Worm (Caenorhabditis elegans) whole organism, L1 larva: ENCODE measurements around the gene R04B5.7.

Experiments used
- C16A3.4 ChIP-seq: fragments of 150-350 bp; optimal IDR thresholded peaks from 2 replicates; lab custom pipeline; 2014; ENCODE audit warnings: missing biosample characterization, missing genetic modification characterization
- C34B4.2 ChIP-seq: sonication (generic microtip); optimal IDR thresholded peaks from 2 replicates; lab custom pipeline; 2017; ENCODE audit warnings: mild to moderate bottlenecking, missing genetic modification characterization, missing compliant biosample characterization
- F16B12.6 ChIP-seq: fragments of 150-350 bp; optimal IDR thresholded peaks from 2 replicates; lab custom pipeline; 2014; ENCODE audit warnings: missing biosample characterization, missing genetic modification characterization
- alr-1 ChIP-seq: fragments of 200-800 bp; sonication (Bioruptor generic); optimal IDR thresholded peaks from 2 replicates; lab custom pipeline; 2018; ENCODE audit warnings: borderline replicate concordance, mild to moderate bottlenecking, missing genetic modification characterization, missing compliant biosample characterization
- blmp-1 ChIP-seq: fragments of 150-350 bp; optimal IDR thresholded peaks from 2 replicates; lab custom pipeline; 2014; ENCODE audit warnings: missing biosample characterization, missing genetic modification characterization
- ceh-63 ChIP-seq: fragments of 200-800 bp; sonication (Bioruptor generic); optimal IDR thresholded peaks from 2 replicates; lab custom pipeline; 2018; ENCODE audit warnings: mild to moderate bottlenecking, missing genetic modification characterization, missing compliant biosample characterization
- ceh-8 ChIP-seq: fragments of 200-800 bp; sonication (Bioruptor generic); optimal IDR thresholded peaks from 2 replicates; lab custom pipeline; 2018; ENCODE audit warnings: mild to moderate bottlenecking, missing genetic modification characterization, moderate library complexity, missing compliant biosample characterization
- ceh-82 ChIP-seq, 3 experiments: fragments of 150-350 bp in 1 of 3; sonication (generic microtip) in 2 of 3; optimal IDR thresholded peaks; 2 replicates each; lab custom pipeline; 2014 to 2017; ENCODE audit warnings: missing biosample characterization in 3 of 3, missing genetic modification characterization in 3 of 3
- dsc-1 ChIP-seq: sonication (generic microtip); optimal IDR thresholded peaks from 2 replicates; lab custom pipeline; 2016; ENCODE audit warnings: mild to moderate bottlenecking, missing genetic modification characterization, missing compliant biosample characterization
- efl-1 ChIP-seq, 4 experiments: fragments of 150-350 bp; optimal IDR thresholded peaks in 3 of 4; peaks in 1 of 4; 1 replicate in 1 of 4; 2 replicates in 3 of 4; lab custom pipeline; 2014; ENCODE audit warnings: missing biosample characterization in 2 of 4, missing genetic modification characterization in 2 of 4, missing genetic modification reagents in 2 of 4
- egl-13 ChIP-seq: sonication (generic microtip); optimal IDR thresholded peaks from 2 replicates; lab custom pipeline; 2016; ENCODE audit warnings: missing genotype, missing genetic modification reagents, missing genetic modification characterization, missing compliant biosample characterization
- egl-27 ChIP-seq, 2 experiments: fragments of 150-350 bp in 1 of 2; sonication (generic microtip); optimal IDR thresholded peaks; 3 replicates each; lab custom pipeline; 2017 to 2018; ENCODE audit warnings: missing biosample characterization in 2 of 2, missing genetic modification characterization in 2 of 2, missing genetic modification reagents in 2 of 2
- elt-2 ChIP-seq: sonication (generic microtip); optimal IDR thresholded peaks from 2 replicates; lab custom pipeline; 2016; ENCODE audit warnings: missing genetic modification characterization, mild to moderate bottlenecking, inconsistent platforms, missing compliant biosample characterization, missing genetic modification reagents
- elt-3 ChIP-seq, 6 experiments: fragments of 150-350 bp in 1 of 6; sonication (generic microtip); optimal IDR thresholded peaks; 2 replicates each; lab custom pipeline; 2017 to 2018; ENCODE audit warnings: missing biosample characterization in 6 of 6, missing genetic modification characterization in 6 of 6, inconsistent platforms in 1 of 6
- fkh-10 ChIP-seq: sonication (generic microtip); optimal IDR thresholded peaks from 2 replicates; lab custom pipeline; 2017; ENCODE audit warnings: missing biosample characterization, missing genetic modification reagents, missing genetic modification characterization
- fkh-8 ChIP-seq: sonication (generic microtip); optimal IDR thresholded peaks from 2 replicates; lab custom pipeline; 2016; ENCODE audit warnings: mild to moderate bottlenecking, missing genetic modification characterization, missing compliant biosample characterization
- fos-1 ChIP-seq: fragments of 150-350 bp; optimal IDR thresholded peaks from 2 replicates; lab custom pipeline; 2014; ENCODE audit warnings: missing biosample characterization, missing genetic modification characterization
- hlh-17 ChIP-seq: fragments of 200-800 bp; sonication (Bioruptor generic); optimal IDR thresholded peaks from 2 replicates; lab custom pipeline; 2018; ENCODE audit warnings: missing genetic modification characterization, mild to moderate bottlenecking, missing compliant biosample characterization, moderate library complexity, borderline replicate concordance
- irx-1 ChIP-seq: sonication (generic microtip); optimal IDR thresholded peaks from 2 replicates; lab custom pipeline; 2016; ENCODE audit warnings: missing genetic modification characterization, missing compliant biosample characterization
- isw-1 ChIP-seq: fragments of 200-800 bp; sonication (Bioruptor generic); IDR thresholded peaks from 2 replicates; pipeline ENCODE4 v1.3.6; 2022; ENCODE audit warnings: missing genetic modification characterization, missing compliant biosample characterization
- jun-1 ChIP-seq: fragments of 150-350 bp; optimal IDR thresholded peaks from 2 replicates; lab custom pipeline; 2014; ENCODE audit warnings: missing biosample characterization, missing genetic modification reagents, missing genetic modification characterization
- lin-13 ChIP-seq: fragments of 150-350 bp; optimal IDR thresholded peaks from 2 replicates; lab custom pipeline; 2014; ENCODE audit warnings: missing biosample characterization, missing genetic modification reagents, missing genetic modification characterization
- lin-14 ChIP-seq: fragments of 200-800 bp; sonication (Bioruptor generic); optimal IDR thresholded peaks from 2 replicates; lab custom pipeline; 2018; ENCODE audit warnings: mild to moderate bottlenecking, missing genetic modification characterization, moderate library complexity, missing compliant biosample characterization
- lin-15B ChIP-seq: fragments of 150-350 bp; sonication (generic microtip); optimal IDR thresholded peaks from 3 replicates; lab custom pipeline; 2014; ENCODE audit warnings: missing biosample characterization, missing genetic modification characterization
- lin-35 ChIP-seq, 2 experiments: fragments of 150-350 bp; optimal IDR thresholded peaks; 2 replicates each; lab custom pipeline; 2014; ENCODE audit warnings: missing biosample characterization in 2 of 2, missing genetic modification characterization in 2 of 2, missing genetic modification reagents in 2 of 2
- lin-39 ChIP-seq: fragments of 150-350 bp; optimal IDR thresholded peaks from 2 replicates; lab custom pipeline; 2014; ENCODE audit warnings: missing biosample characterization, missing genetic modification reagents, missing genetic modification characterization
- lsy-2 ChIP-seq, 2 experiments: fragments of 150-350 bp; optimal IDR thresholded peaks; 2 replicates each; lab custom pipeline; 2014; ENCODE audit warnings: missing biosample characterization in 2 of 2, missing genetic modification characterization in 2 of 2
- mab-9 ChIP-seq: fragments of 200-800 bp; sonication (Bioruptor generic); IDR thresholded peaks from 2 replicates; pipeline ENCODE4 v1.3.6; 2022; ENCODE audit warnings: missing genetic modification reagents, missing genetic modification characterization, missing compliant biosample characterization
- mdl-1 ChIP-seq, 2 experiments: fragments of 150-350 bp; optimal IDR thresholded peaks; 2 replicates each; lab custom pipeline; 2014 to 2017; ENCODE audit warnings: missing biosample characterization in 2 of 2, missing genetic modification characterization in 2 of 2, inconsistent platforms in 1 of 2
- mep-1 ChIP-seq: fragments of 150-350 bp; optimal IDR thresholded peaks from 2 replicates; lab custom pipeline; 2014; ENCODE audit warnings: missing biosample characterization, missing genetic modification characterization
- nhr-19 ChIP-seq: fragments of 200-800 bp; sonication (Bioruptor generic); conservative IDR thresholded peaks from 2 replicates; pipeline ENCODE4 v1.3.6; 2022; ENCODE audit warnings: missing genetic modification characterization, missing compliant biosample characterization
- nhr-28 ChIP-seq: fragments of 150-350 bp; optimal IDR thresholded peaks from 2 replicates; lab custom pipeline; 2014; ENCODE audit warnings: missing biosample characterization, missing genetic modification characterization
- nhr-47 ChIP-seq: sonication (generic microtip); optimal IDR thresholded peaks from 2 replicates; lab custom pipeline; 2016; ENCODE audit warnings: mild to moderate bottlenecking, missing genetic modification characterization, moderate library complexity, missing compliant biosample characterization
- nhr-71 ChIP-seq: sonication (generic microtip); optimal IDR thresholded peaks from 2 replicates; lab custom pipeline; 2016; ENCODE audit warnings: mild to moderate bottlenecking, missing genetic modification characterization, moderate library complexity, missing compliant biosample characterization
- nhr-77 ChIP-seq: fragments of 150-350 bp; optimal IDR thresholded peaks from 2 replicates; lab custom pipeline; 2014; ENCODE audit warnings: missing biosample characterization, missing genetic modification characterization
- nhr-84 ChIP-seq: sonication (generic microtip); optimal IDR thresholded peaks from 2 replicates; lab custom pipeline; 2017; ENCODE audit warnings: missing biosample characterization, missing genetic modification characterization
- nhr-85 ChIP-seq: sonication (generic microtip); peaks from one replicate; lab custom pipeline; 2016; ENCODE audit warnings: missing genetic modification characterization, inconsistent platforms, missing compliant biosample characterization
- nhr-90 ChIP-seq: sonication (generic microtip); optimal IDR thresholded peaks from 2 replicates; lab custom pipeline; 2016; ENCODE audit warnings: mild to moderate bottlenecking, missing genetic modification characterization, missing compliant biosample characterization; ENCODE audit not compliant: poor library complexity
- pax-3 ChIP-seq: fragments of 200-800 bp; sonication (Bioruptor generic); optimal IDR thresholded peaks from 2 replicates; lab custom pipeline; 2018; ENCODE audit warnings: mild to moderate bottlenecking, missing genetic modification characterization, moderate library complexity, missing compliant biosample characterization
- rnt-1 ChIP-seq: sonication (generic microtip); optimal IDR thresholded peaks from 2 replicates; lab custom pipeline; 2016; ENCODE audit warnings: mild to moderate bottlenecking, missing genetic modification characterization, moderate library complexity, missing compliant biosample characterization
- snu-23 ChIP-seq: sonication (generic microtip); optimal IDR thresholded peaks from 2 replicates; lab custom pipeline; 2016; ENCODE audit warnings: missing genetic modification characterization, missing compliant biosample characterization
- sptf-1 ChIP-seq: fragments of 150-350 bp; optimal IDR thresholded peaks from 2 replicates; lab custom pipeline; 2014; ENCODE audit warnings: missing biosample characterization, missing genetic modification characterization
- sup-37 ChIP-seq: fragments of 200-800 bp; sonication (Bioruptor generic); optimal IDR thresholded peaks from 2 replicates; lab custom pipeline; 2018; ENCODE audit warnings: mild to moderate bottlenecking, missing genetic modification characterization, missing compliant biosample characterization
- swsn-7 ChIP-seq: sonication (generic microtip); optimal IDR thresholded peaks from 2 replicates; lab custom pipeline; 2016; ENCODE audit warnings: missing genetic modification characterization, missing compliant biosample characterization
- tbx-2 ChIP-seq: sonication (generic microtip); optimal IDR thresholded peaks from 2 replicates; lab custom pipeline; 2016; ENCODE audit warnings: missing genetic modification characterization, missing compliant biosample characterization
- unc-30 ChIP-seq: sonication (generic microtip); optimal IDR thresholded peaks from 2 replicates; lab custom pipeline; 2017; ENCODE audit warnings: missing biosample characterization, missing genetic modification characterization
- unc-62 ChIP-seq: fragments of 150-350 bp; optimal IDR thresholded peaks from 2 replicates; lab custom pipeline; 2014; ENCODE audit warnings: missing biosample characterization, missing genetic modification reagents, missing genetic modification characterization
- unc-86 ChIP-seq: sonication (generic microtip); optimal IDR thresholded peaks from 2 replicates; lab custom pipeline; 2016; ENCODE audit warnings: missing genetic modification characterization, missing compliant biosample characterization
- xbp-1 ChIP-seq: sonication (generic microtip); optimal IDR thresholded peaks from 2 replicates; lab custom pipeline; 2016; ENCODE audit warnings: missing genetic modification characterization, missing compliant biosample characterization
- ztf-11 ChIP-seq, 2 experiments: sonication (generic microtip); optimal IDR thresholded peaks; 2 replicates each; lab custom pipeline; 2016 to 2017; ENCODE audit warnings: missing genetic modification characterization in 2 of 2, missing biosample characterization in 1 of 2, missing compliant biosample characterization in 1 of 2
- ztf-4 ChIP-seq: fragments of 150-350 bp; optimal IDR thresholded peaks from 2 replicates; lab custom pipeline; 2014; ENCODE audit warnings: missing biosample characterization, missing genetic modification characterization

R04B5.7 gene

ce11 chrV:10039837-10040236 is 50.5 kb downstream of the R04B5.7 start:
- TF ChIP-seq lin-39 (tag; lab: Kevin White, UChicago) = no peak
- TF ChIP-seq ztf-4 (tag; lab: Kevin White, UChicago) = peak; percentile 63
- TF ChIP-seq nhr-71 (tag; lab: Kevin White, UChicago) = peak; percentile 78
- TF ChIP-seq hlh-17 (GFP tag; lab: Kevin White, UChicago) = no peak
- no peak for TF ChIP-seq fkh-10 (GFP tag; lab: Kevin White, UChicago)
- TF ChIP-seq nhr-85 = peak; percentile 73
- peak; percentile 91 for TF ChIP-seq blmp-1 (tag; lab: Kevin White, UChicago)
- peak in 3 of 6 experiments; percentile 7 to 49 (median 41) for TF ChIP-seq elt-3 (tag; optimal IDR thresholded peaks at IDR 0.05; lab: Kevin White, UChicago)
- peak; percentile 52 for TF ChIP-seq dsc-1 (tag; lab: Kevin White, UChicago)
- TF ChIP-seq jun-1 (tag; lab: Kevin White, UChicago) = peak; percentile 70
- TF ChIP-seq lin-13 (GFP tag; lab: Kevin White, UChicago) = peak; percentile 33
- TF ChIP-seq unc-30 (tag; lab: Kevin White, UChicago) = no peak
- TF ChIP-seq lin-14 = peak; percentile 79
- TF ChIP-seq fos-1 (tag; lab: Kevin White, UChicago) = peak; percentile 51
- TF ChIP-seq ceh-8 (GFP tag; lab: Kevin White, UChicago) = peak; percentile 25
- peak; percentile 24 for TF ChIP-seq egl-13
- peak in 1 of 2 experiments; percentile 34 for TF ChIP-seq egl-27 (tag; optimal IDR thresholded peaks at IDR 0.05; lab: Kevin White, UChicago)
- TF ChIP-seq ceh-63 (GFP tag; lab: Kevin White, UChicago) = no peak
- TF ChIP-seq tbx-2 (tag; lab: Kevin White, UChicago) = peak; percentile 66
- TF ChIP-seq lsy-2 (tag; optimal IDR thresholded peaks at IDR 0.05; lab: Kevin White, UChicago) = peak; percentile 64 to 91
- no peak for TF ChIP-seq sup-37 (GFP tag; lab: Kevin White, UChicago)
- no peak; the same call in 1 of the 2 replicates for TF ChIP-seq isw-1 (GFP tag; lab: Robert Waterston, UW)
- TF ChIP-seq ztf-11 (tag; optimal IDR thresholded peaks at IDR 0.05; lab: Kevin White, UChicago) = peak in 1 of 2 experiments; percentile 7
- TF ChIP-seq mdl-1 (tag; optimal IDR thresholded peaks at IDR 0.05; lab: Kevin White, UChicago) = peak in 1 of 2 experiments; percentile 60
- peak; percentile 68 for TF ChIP-seq nhr-90 (tag; lab: Kevin White, UChicago)
- no peak for TF ChIP-seq sptf-1 (tag; lab: Kevin White, UChicago)
- TF ChIP-seq snu-23 (GFP tag; lab: Kevin White, UChicago) = peak; percentile 75
- peak; percentile 66 for TF ChIP-seq swsn-7 (tag; lab: Kevin White, UChicago)
- TF ChIP-seq mep-1 (tag; lab: Kevin White, UChicago) = peak; percentile 78
- peak; percentile 2 for TF ChIP-seq F16B12.6 (tag; lab: Kevin White, UChicago)
- no peak for TF ChIP-seq mab-9 (GFP tag; lab: Robert Waterston, UW)
- TF ChIP-seq rnt-1 (tag; lab: Kevin White, UChicago) = peak; percentile 45
- TF ChIP-seq nhr-19 (GFP tag; lab: Robert Waterston, UW) = peak; percentile 48
- TF ChIP-seq C16A3.4 (tag; lab: Kevin White, UChicago) = peak; percentile 28
- no peak for TF ChIP-seq lin-15B (tag; lab: Kevin White, UChicago)
- TF ChIP-seq elt-2 = peak; percentile 85
- peak; percentile 63 for TF ChIP-seq nhr-47 (tag; lab: Kevin White, UChicago)
- TF ChIP-seq nhr-28 (tag; lab: Kevin White, UChicago) = no peak
- peak; percentile 1 for TF ChIP-seq irx-1 (tag; lab: Kevin White, UChicago)
- TF ChIP-seq fkh-8 (tag; lab: Kevin White, UChicago) = peak; percentile 31
- TF ChIP-seq ceh-82 (tag; optimal IDR thresholded peaks at IDR 0.05; lab: Kevin White, UChicago) = peak; percentile 56 to 61 (median 57)
- peak; percentile 62 to 69 for TF ChIP-seq efl-1 (optimal IDR thresholded peaks at IDR 0.05; lab: Kevin White, UChicago)
- TF ChIP-seq efl-1 (GFP tag; optimal IDR thresholded peaks at IDR 0.05 in 1 of 2; lab: Kevin White, UChicago) = no peak
- no peak for TF ChIP-seq nhr-84 (tag; lab: Kevin White, UChicago)
- TF ChIP-seq C34B4.2 = no peak
- no peak for TF ChIP-seq pax-3
- peak; percentile 61 for TF ChIP-seq nhr-77 (tag; lab: Kevin White, UChicago)
- TF ChIP-seq unc-62 = no peak
- peak; percentile 26 for TF ChIP-seq xbp-1 (tag; lab: Kevin White, UChicago)
- peak; percentile 28 for TF ChIP-seq unc-86
- peak; percentile 61 to 64 for TF ChIP-seq lin-35 (GFP tag; optimal IDR thresholded peaks at IDR 0.05; lab: Kevin White, UChicago)
- TF ChIP-seq alr-1 = no peak
